Fruit fly (Drosophila melanogaster): Measurements from ENCODE around the gene CG4686.

The CG4686 gene

DNA sequence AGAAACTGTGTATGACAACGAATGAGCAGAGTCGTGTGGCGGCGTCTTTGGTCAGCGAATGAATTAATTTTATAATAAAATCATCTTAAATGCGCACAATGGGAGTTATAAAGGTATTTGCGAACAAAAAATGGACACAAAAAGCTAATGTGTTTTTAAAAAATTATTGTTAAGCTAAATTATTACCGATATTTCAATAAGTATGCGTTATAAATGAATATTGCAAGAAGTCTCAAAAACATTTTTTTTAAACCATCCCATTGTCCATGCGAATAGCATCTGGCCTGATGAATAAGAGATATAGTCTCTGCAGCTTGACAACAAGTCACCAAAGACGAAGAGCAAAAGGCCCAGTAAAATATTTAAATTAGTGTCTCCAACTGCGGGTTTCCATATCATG, 33.3 kb upstream of the CG4686 start:
- peak; percentile 51; the same call in 1 of the 2 replicates for TF ChIP-seq CG31224 (GFP tag; IDR thresholded peaks at IDR 0.05)
- peak; percentile 48 for TF ChIP-seq tap (tag; optimal IDR thresholded peaks at IDR 0.05)
- peak; percentile 41 for TF ChIP-seq CG12299 (tag; optimal IDR thresholded peaks at IDR 0.05)
- TF ChIP-seq Deaf1 (tag; optimal IDR thresholded peaks at IDR 0.05): peak; percentile 38
- no peak for TF ChIP-seq CG1233 (GFP tag; optimal IDR thresholded peaks at IDR 0.05)
- TF ChIP-seq CG11093 (GFP tag; IDR thresholded peaks at IDR 0.05): no peak
- peak; percentile 16 for TF ChIP-seq Side (GFP tag; optimal IDR thresholded peaks at IDR 0.05)
- TF ChIP-seq CG14014 (GFP tag; IDR thresholded peaks at IDR 0.05): peak; percentile 73; the same call in 1 of the 2 replicates
- TF ChIP-seq CG15696 (tag; optimal IDR thresholded peaks at IDR 0.05): peak; percentile 3
- peak; percentile 6 for TF ChIP-seq jumu (GFP tag; optimal IDR thresholded peaks at IDR 0.05)
- peak; percentile 39 for TF ChIP-seq slp2 (GFP tag; optimal IDR thresholded peaks at IDR 0.05)
- TF ChIP-seq ash1 (GFP tag; optimal IDR thresholded peaks at IDR 0.05): no peak
- TF ChIP-seq Dad (GFP tag; optimal IDR thresholded peaks at IDR 0.05): no peak
- TF ChIP-seq PHDP (tag; optimal IDR thresholded peaks at IDR 0.05): peak; percentile 73
- TF ChIP-seq CG2875 (GFP tag; optimal IDR thresholded peaks at IDR 0.05): peak; percentile 11
- no peak for TF ChIP-seq fu2 (GFP tag; optimal IDR thresholded peaks at IDR 0.05)
- TF ChIP-seq chif (GFP tag; optimal IDR thresholded peaks at IDR 0.05): peak; percentile 25 to 38
- TF ChIP-seq wor (GFP tag; IDR thresholded peaks at IDR 0.05): peak; percentile 55
- 0 out of 2 replicates have a peak, but pooled peaks have one; percentile 44 for TF ChIP-seq gsb (GFP tag; IDR thresholded peaks at IDR 0.05)
- no peak for TF ChIP-seq hkb (optimal IDR thresholded peaks at IDR 0.05)
- TF ChIP-seq hkb (GFP tag; IDR thresholded peaks at IDR 0.05): peak; percentile 53
- TF ChIP-seq CG9437 (GFP tag; optimal IDR thresholded peaks at IDR 0.05): peak; percentile 52
- peak; percentile 86 for TF ChIP-seq dmrt99B (tag; optimal IDR thresholded peaks at IDR 0.05)
- TF ChIP-seq Nf-YC (tag; optimal IDR thresholded peaks at IDR 0.05): peak; percentile 8
- peak; percentile 68 for TF ChIP-seq Fer1 (GFP tag; optimal IDR thresholded peaks at IDR 0.05)
- no peak for TF ChIP-seq NC2β (GFP tag; optimal IDR thresholded peaks at IDR 0.05)
- no peak for TF ChIP-seq CTCF (GFP tag; optimal IDR thresholded peaks at IDR 0.05)
- no peak for TF ChIP-seq CHES-1-like (GFP tag; optimal IDR thresholded peaks at IDR 0.05)
- TF ChIP-seq Stat92E (GFP tag; optimal IDR thresholded peaks at IDR 0.05): no peak
- no peak for TF ChIP-seq tll (GFP tag; optimal IDR thresholded peaks at IDR 0.05)
- no peak for TF ChIP-seq CG4820 (GFP tag; optimal IDR thresholded peaks at IDR 0.05)
- peak; percentile 83 for TF ChIP-seq vvl (GFP tag; IDR thresholded peaks at IDR 0.05)
- TF ChIP-seq sr (GFP tag; IDR thresholded peaks at IDR 0.05): peak; percentile 13; the same call in 1 of the 3 replicates
- TF ChIP-seq chm (GFP tag; IDR thresholded peaks at IDR 0.05): peak; percentile 40; the same call in 1 of the 2 replicates
- TF ChIP-seq bcd (GFP tag; optimal IDR thresholded peaks at IDR 0.05): peak; percentile 62
- no peak for TF ChIP-seq chinmo (GFP tag; IDR thresholded peaks at IDR 0.05; ENCODE audit: partially characterized antibody)
- TF ChIP-seq Gug (GFP tag; IDR thresholded peaks at IDR 0.05): no peak; the same call in 3 of the 4 replicates
- TF ChIP-seq CG12155 (GFP tag; optimal IDR thresholded peaks at IDR 0.05): peak; percentile 8
- no peak for TF ChIP-seq inv (GFP tag; IDR thresholded peaks at IDR 0.05; ENCODE audit: partially characterized antibody)
- TF ChIP-seq repo (GFP tag; optimal IDR thresholded peaks at IDR 0.05): no peak
- peak; percentile 42 for TF ChIP-seq mam (GFP tag; optimal IDR thresholded peaks at IDR 0.05)
- peak; percentile 41; the same call in 1 of the 3 replicates for TF ChIP-seq Aef1 (GFP tag; IDR thresholded peaks at IDR 0.05)
- TF ChIP-seq gce (GFP tag; IDR thresholded peaks at IDR 0.05): no peak
- TF ChIP-seq CG34422 (GFP tag; IDR thresholded peaks at IDR 0.05): peak; percentile 62; the same call in 1 of the 3 replicates
- TF ChIP-seq CG9727 (GFP tag; optimal IDR thresholded peaks at IDR 0.05): peak; percentile 34
- TF ChIP-seq row (GFP tag; IDR thresholded peaks at IDR 0.05): peak; percentile 73
- TF ChIP-seq CG7839 (tag; optimal IDR thresholded peaks at IDR 0.05): peak; percentile 73
- peak; percentile 8 for TF ChIP-seq HLH54F (GFP tag; optimal IDR thresholded peaks at IDR 0.05)
- TF ChIP-seq CG15601 (tag; optimal IDR thresholded peaks at IDR 0.05): no peak
- TF ChIP-seq E2f2 (GFP tag; IDR thresholded peaks at IDR 0.05): no peak
- peak; percentile 57 for TF ChIP-seq Abd-B (GFP tag; optimal IDR thresholded peaks at IDR 0.05)
- TF ChIP-seq Gsc (GFP tag; IDR thresholded peaks at IDR 0.05): no peak

Measured in whole organism, embryonic.